Worm (Caenorhabditis elegans): ENCODE data around the gene C25H3.16.
"Not testable (repeated sequence)": the region's sequence is repeated elsewhere in the genome, so short reads cannot be mapped to it uniquely, and the experiment has no call there.

Gene C25H3.16

DNA sequence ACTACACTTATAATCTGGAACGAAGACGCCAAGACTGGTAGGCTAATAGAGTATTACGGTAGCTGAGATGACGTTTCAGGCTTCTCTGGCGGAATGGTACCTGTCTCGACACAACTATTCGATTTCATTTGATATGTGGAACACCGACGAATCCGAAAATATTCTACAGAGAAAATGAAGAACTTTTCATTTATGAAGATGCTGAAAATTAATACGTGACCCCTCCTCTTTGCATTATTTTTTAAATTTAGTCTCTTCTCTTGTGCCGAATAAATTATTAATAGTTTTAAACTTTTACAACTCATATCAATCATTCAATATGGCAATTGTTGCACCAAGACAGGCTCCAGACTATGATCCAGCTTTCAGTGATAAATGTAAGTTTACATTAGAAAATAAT lies at the start of gene C25H3.16:
TSS of gene C25H3.16 (plus strand) at position 301 of the 400 bp plus-strand sequence.
- TF ChIP-seq ceh-39 (tag; optimal IDR thresholded peaks at IDR 0.05) (no peak), unc-62 (GFP tag; optimal IDR thresholded peaks at IDR 0.05) (no peak), ceh-43 (GFP tag; optimal IDR thresholded peaks at IDR 0.05) (no peak)

ce11 chrII:5619298-5619697 lies 46.8 kb upstream of the C25H3.16 start, which contains the start of gene dhs-6:
Gene dhs-6, minus strand, starts transcription at chrII:5619319.
- TF ChIP-seq cnd-1 (tag; optimal IDR thresholded peaks at IDR 0.05) (no peak), pha-4 (tag; optimal IDR thresholded peaks at IDR 0.05) (no peak), nhr-237 (tag; optimal IDR thresholded peaks at IDR 0.05) (no peak), M03D4.4 (tag; optimal IDR thresholded peaks at IDR 0.05) (no peak), drap-1 (GFP tag; optimal IDR thresholded peaks at IDR 0.05) (no peak), flh-1 (GFP tag; optimal IDR thresholded peaks at IDR 0.05) (no peak), nhr-2 (tag; optimal IDR thresholded peaks at IDR 0.05) (no peak), elt-1 (tag; optimal IDR thresholded peaks at IDR 0.05; ENCODE audit: borderline replicate concordance, insufficient read depth) (no peak), nhr-12 (tag; optimal IDR thresholded peaks at IDR 0.05) (no peak), ceh-83 (GFP tag; optimal IDR thresholded peaks at IDR 0.05) (no peak), lin-32 (GFP tag; optimal IDR thresholded peaks at IDR 0.05) (no peak), mls-2 (tag; optimal IDR thresholded peaks at IDR 0.05) (no peak), blmp-1 (tag; optimal IDR thresholded peaks at IDR 0.05) (no peak), tbx-8 (GFP tag; optimal IDR thresholded peaks at IDR 0.05) (no peak), snpc-4 (tag; optimal IDR thresholded peaks at IDR 0.05) (no peak), lin-13 (tag; optimal IDR thresholded peaks at IDR 0.05) (no peak)

ce11 chrII:5622383-5622939 lies 43.6 kb upstream of the C25H3.16 start, which contains the start of the genes eif-3.L and npl-4.2:
Gene eif-3.L, minus strand, starts transcription at chrII:5622483.
Gene npl-4.2, plus strand, starts transcription at chrII:5622889.
- TF ChIP-seq ham-2 (GFP tag; optimal IDR thresholded peaks at IDR 0.05); drap-1 (GFP tag; optimal IDR thresholded peaks at IDR 0.05); snpc-4 (tag; optimal IDR thresholded peaks at IDR 0.05): not testable (repeated sequence)

- TF ChIP-seq bed-3 (GFP tag; optimal IDR thresholded peaks at IDR 0.05), result no peak
- no peak for TF ChIP-seq hlh-1 (tag; optimal IDR thresholded peaks at IDR 0.05)
- no peak for TF ChIP-seq lin-32 (GFP tag; optimal IDR thresholded peaks at IDR 0.05)
- TF ChIP-seq lsy-2 (tag; optimal IDR thresholded peaks at IDR 0.05), result no peak
- no peak for TF ChIP-seq flh-1 (GFP tag; optimal IDR thresholded peaks at IDR 0.05)
- TF ChIP-seq ham-2 (GFP tag; optimal IDR thresholded peaks at IDR 0.05), result no peak
- TF ChIP-seq unc-62 (GFP tag; optimal IDR thresholded peaks at IDR 0.05), result no peak
- TF ChIP-seq cnd-1 (tag; optimal IDR thresholded peaks at IDR 0.05), result no peak
- no peak for TF ChIP-seq blmp-1 (tag; optimal IDR thresholded peaks at IDR 0.05)
- no peak for TF ChIP-seq zip-8 (tag; optimal IDR thresholded peaks at IDR 0.05)
- no peak for TF ChIP-seq nhr-12 (tag; optimal IDR thresholded peaks at IDR 0.05)
- TF ChIP-seq mls-2 (tag; optimal IDR thresholded peaks at IDR 0.05), result no peak
- TF ChIP-seq pha-4 (tag; optimal IDR thresholded peaks at IDR 0.05), result no peak
Observed at ce11 chrII:5628326-5628818, 37.7 kb upstream of the C25H3.16 start, which contains the start of gene F59E12.15. Gene F59E12.15, minus strand, starts transcription at chrII:5628376.

DNA sequence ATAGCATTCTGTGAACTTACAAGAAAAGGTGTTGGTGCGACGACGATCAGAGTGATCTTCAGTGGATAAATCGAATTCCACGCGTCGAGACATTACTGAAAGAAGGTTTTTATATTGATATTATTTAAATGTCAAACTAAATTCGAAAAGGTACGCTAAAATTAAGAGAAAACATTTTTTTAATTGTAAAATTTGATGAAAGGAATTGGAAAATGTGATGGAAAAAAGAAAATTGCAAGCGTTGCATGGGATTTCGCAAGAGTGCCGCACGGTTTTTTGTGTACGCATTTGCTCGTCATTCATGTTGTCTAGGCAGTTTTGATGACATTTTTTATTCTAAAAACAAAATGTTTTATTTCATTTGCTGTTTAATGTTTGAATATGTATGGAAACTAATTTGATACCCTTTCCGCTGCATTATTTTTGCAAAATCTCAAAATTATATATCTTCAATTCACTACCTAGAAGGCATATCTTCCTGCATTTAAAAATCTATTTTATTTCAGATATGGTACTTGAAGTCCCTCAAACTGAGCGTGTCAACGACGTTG lies 35.2 kb upstream of the C25H3.16 start, which contains the start of the genes F59E12.6 and npl-4.1:
TSS of gene F59E12.6 (minus strand) at position 101 of the 551 bp plus-strand sequence.
TSS of gene npl-4.1 (plus strand) at position 501 of the 551 bp plus-strand sequence.
- not testable (repeated sequence) for TF ChIP-seq ces-1 (GFP tag; optimal IDR thresholded peaks at IDR 0.05); nhr-28 (tag; optimal IDR thresholded peaks at IDR 0.05); pha-4 (tag; optimal IDR thresholded peaks at IDR 0.05)

DNA sequence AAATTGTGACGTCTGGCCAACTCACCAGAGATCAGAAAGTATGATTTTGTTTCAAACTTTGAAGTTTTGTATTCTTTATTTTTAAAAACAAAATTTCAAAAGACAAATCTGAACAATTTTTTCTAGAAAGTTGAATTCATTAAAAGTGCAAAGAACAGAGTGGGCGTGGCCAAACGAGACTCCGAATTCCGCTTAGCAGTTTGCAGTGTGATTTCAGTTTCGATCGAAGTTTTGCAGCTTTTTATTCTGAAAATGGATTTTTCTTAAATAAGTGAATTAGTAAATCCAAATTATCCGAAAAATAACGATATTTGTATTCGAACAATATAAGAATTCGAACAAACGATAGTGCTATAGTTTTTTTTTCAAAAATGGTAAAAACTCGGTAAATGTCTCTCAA lies 32.6 kb upstream of the C25H3.16 start:
- TF ChIP-seq unc-39 (tag; optimal IDR thresholded peaks at IDR 0.05) (no peak), ceh-43 (GFP tag; optimal IDR thresholded peaks at IDR 0.05) (no peak), elt-3 (tag; optimal IDR thresholded peaks at IDR 0.05) (no peak), blmp-1 (tag; optimal IDR thresholded peaks at IDR 0.05) (no peak), zip-8 (tag; optimal IDR thresholded peaks at IDR 0.05) (no peak), drap-1 (GFP tag; optimal IDR thresholded peaks at IDR 0.05) (no peak), nhr-76 (tag; optimal IDR thresholded peaks at IDR 0.05) (no peak), nhr-28 (tag; optimal IDR thresholded peaks at IDR 0.05) (no peak), pha-4 (tag; optimal IDR thresholded peaks at IDR 0.05) (no peak), ztf-11 (tag; optimal IDR thresholded peaks at IDR 0.05) (no peak), cnd-1 (tag; optimal IDR thresholded peaks at IDR 0.05) (no peak)

Data from whole organism, mixed stage, embryonic.